Fruit fly (Drosophila melanogaster): ENCODE data around the gene eff.
A peak's percentile ranks its signal among the peaks of the same experiment; 100 is the strongest.

The eff gene

DNA sequence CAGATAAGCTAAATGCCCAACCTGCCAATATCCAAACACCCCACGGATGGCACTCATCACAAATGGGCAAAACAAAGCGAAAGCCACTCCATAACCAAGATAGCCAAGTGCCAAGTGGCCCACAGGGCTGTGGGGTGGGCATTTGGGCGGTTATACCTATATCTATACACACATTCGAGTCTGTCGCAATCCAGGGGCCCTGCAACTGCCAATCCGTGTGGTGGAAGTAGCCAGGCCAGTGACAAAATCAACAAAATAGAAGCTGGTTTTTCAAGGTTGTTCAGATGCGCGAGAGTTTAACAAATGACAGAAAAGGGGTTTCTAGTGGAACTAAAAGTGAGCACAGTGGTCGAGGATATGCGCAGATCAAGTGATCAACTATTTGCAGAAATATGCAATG lies 46.1 kb downstream of the eff start (continued):
- no peak for TF ChIP-seq CG42726 (GFP tag; IDR thresholded peaks at IDR 0.05; ENCODE audit: partially characterized antibody)

- TF ChIP-seq hkb (optimal IDR thresholded peaks at IDR 0.05) (no peak), hkb (GFP tag; IDR thresholded peaks at IDR 0.05) (no peak), sens (GFP tag) (peak; percentile 24), CG6689 (GFP tag; IDR thresholded peaks at IDR 0.05) (no peak), wor (GFP tag; IDR thresholded peaks at IDR 0.05) (no peak), CG4404 (GFP tag; IDR thresholded peaks at IDR 0.05) (no peak), Vsx1 (GFP tag; optimal IDR thresholded peaks at IDR 0.05) (no peak), Blimp-1 (GFP tag; optimal IDR thresholded peaks at IDR 0.05) (peak; percentile 53), pfk (GFP tag; optimal IDR thresholded peaks at IDR 0.05) (no peak), org-1 (GFP tag; optimal IDR thresholded peaks at IDR 0.05) (no peak), lola (GFP tag; optimal IDR thresholded peaks at IDR 0.05) (no peak), pho (GFP tag; optimal IDR thresholded peaks at IDR 0.05) (no peak), CG17361 (GFP tag; IDR thresholded peaks at IDR 0.05) (no peak), CG10209 (GFP tag; optimal IDR thresholded peaks at IDR 0.05) (no peak), so (GFP tag; IDR thresholded peaks at IDR 0.05) (no peak), E2f1 (GFP tag; IDR thresholded peaks at IDR 0.05) (no peak), CG4707 (GFP tag; optimal IDR thresholded peaks at IDR 0.05) (no peak), CG13287 (GFP tag; IDR thresholded peaks at IDR 0.05; ENCODE audit: partially characterized antibody) (no peak), cg (GFP tag; optimal IDR thresholded peaks at IDR 0.05) (no peak)
These were observed 46.5 kb downstream of the eff start for dm6 chr3R:14694583-14694982.

- TF ChIP-seq onecut (GFP tag; IDR thresholded peaks at IDR 0.05) = 0 out of 2 replicates have a peak, but pooled peaks have one; percentile 7
- TF ChIP-seq toy (GFP tag; IDR thresholded peaks at IDR 0.05) = no peak
- TF ChIP-seq Hey (tag; optimal IDR thresholded peaks at IDR 0.05) = peak; percentile 93
These were observed 48.2 kb downstream of the eff start for dm6 chr3R:14692971-14693253.

DNA sequence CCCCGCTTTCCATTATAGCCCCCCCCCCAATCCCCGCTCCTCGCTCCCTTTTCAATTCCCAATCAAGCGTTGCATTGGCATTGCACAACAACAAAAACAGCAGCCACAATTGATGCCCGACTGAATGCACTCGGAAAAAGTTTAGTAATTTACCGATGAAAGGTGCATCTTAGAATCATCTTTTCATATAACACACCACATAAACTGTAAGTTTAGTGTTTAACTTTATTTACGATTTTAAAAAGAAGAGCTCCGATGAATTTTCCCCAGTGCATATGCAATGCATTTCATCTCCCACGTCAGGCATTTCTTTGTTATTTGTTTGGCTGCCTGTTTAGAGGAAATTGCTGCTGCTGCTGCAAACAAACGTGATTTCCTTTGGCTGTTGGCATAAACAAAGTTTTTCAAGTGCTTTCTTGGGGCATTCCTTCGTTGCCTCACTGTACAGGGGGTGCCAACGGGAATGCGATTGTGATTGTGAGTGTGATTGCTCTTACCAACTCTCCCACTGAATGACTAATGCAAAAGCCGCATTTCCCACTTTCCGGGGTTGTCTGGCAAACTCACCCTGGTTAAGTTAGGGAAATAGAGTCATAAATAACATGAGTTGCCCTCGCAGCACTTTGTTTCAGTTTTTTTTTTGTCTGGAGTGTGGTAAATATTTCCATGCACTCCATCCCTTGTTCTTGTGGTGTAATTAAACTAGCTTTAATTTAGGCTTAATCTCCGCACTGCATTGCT lies 48.7 kb downstream of the eff start:
- TF ChIP-seq Spps (tag; optimal IDR thresholded peaks at IDR 0.05) = peak; percentile 82
- TF ChIP-seq CG17912 (GFP tag; optimal IDR thresholded peaks at IDR 0.05) = no peak
- TF ChIP-seq Camta (GFP tag; optimal IDR thresholded peaks at IDR 0.05) = peak; percentile 47
- TF ChIP-seq Adf1 (GFP tag; IDR thresholded peaks at IDR 0.05) = no peak
- TF ChIP-seq CG31441 (GFP tag; IDR thresholded peaks at IDR 0.05) = peak; percentile 79
- peak; percentile 41 for TF ChIP-seq kah (GFP tag; optimal IDR thresholded peaks at IDR 0.05)
- TF ChIP-seq ara (GFP tag; IDR thresholded peaks at IDR 0.05) = peak; percentile 85
- TF ChIP-seq CG15601 (tag; optimal IDR thresholded peaks at IDR 0.05) = peak; percentile 83
- TF ChIP-seq sqz (GFP tag; optimal IDR thresholded peaks at IDR 0.05) = peak; percentile 65
- peak; percentile 60 for TF ChIP-seq Hsf (GFP tag; optimal IDR thresholded peaks at IDR 0.05)
- 0 out of 2 replicates have a peak, but pooled peaks have one; percentile 8 for TF ChIP-seq amos (GFP tag; IDR thresholded peaks at IDR 0.05; ENCODE audit: partially characterized antibody)
- no peak for TF ChIP-seq vfl (GFP tag; optimal IDR thresholded peaks at IDR 0.05)
- TF ChIP-seq CG6254 (GFP tag; optimal IDR thresholded peaks at IDR 0.05) = peak; percentile 82
- no peak for TF ChIP-seq sug (tag; optimal IDR thresholded peaks at IDR 0.05)
- peak; percentile 66 for TF ChIP-seq Xbp1 (GFP tag; optimal IDR thresholded peaks at IDR 0.05)
- TF ChIP-seq ham (GFP tag; IDR thresholded peaks at IDR 0.05) = no peak
- no peak for TF ChIP-seq ato (GFP tag; IDR thresholded peaks at IDR 0.05; ENCODE audit: partially characterized antibody)
- TF ChIP-seq CG30403 (GFP tag; optimal IDR thresholded peaks at IDR 0.05) = peak; percentile 70
- TF ChIP-seq Sin3A (optimal IDR thresholded peaks at IDR 0.05) = no peak
- no peak for TF ChIP-seq h (optimal IDR thresholded peaks at IDR 0.05)
- peak; percentile 30 for TF ChIP-seq CG18599 (GFP tag; optimal IDR thresholded peaks at IDR 0.05)
- peak; percentile 58; the same call in 1 of the 3 replicates for TF ChIP-seq CG7357 (GFP tag; IDR thresholded peaks at IDR 0.05)
- TF ChIP-seq tio (GFP tag; optimal IDR thresholded peaks at IDR 0.05) = peak; percentile 59
- no peak for TF ChIP-seq Ets97D (GFP tag; optimal IDR thresholded peaks at IDR 0.05)
- TF ChIP-seq cwo (GFP tag; optimal IDR thresholded peaks at IDR 0.05) = no peak

All from whole organism, embryonic.